Comparison of ENCODE assay signal across 1 fruit fly cellular context in genomic region chr3R:15129998-15130397, dm6.
TF ChIP-seq lines count a peak whose summit lies in the region.

No protein-coding gene starts in this region.

TF ChIP-seq in whole organism, embryonic, 481 proteins besides CTCF, POLR2A, EP300 and RAD21 (continued from another document):
- TF ChIP-seq eve (GFP tag; optimal IDR thresholded peaks at IDR 0.05; lab: Kevin White, UChicago) (no peak), wek (GFP tag; optimal IDR thresholded peaks at IDR 0.05; lab: Kevin White, UChicago) (no peak), CG2120 (GFP tag; optimal IDR thresholded peaks at IDR 0.05; lab: Kevin White, UChicago) (no peak), CG12104 (GFP tag; optimal IDR thresholded peaks at IDR 0.05; lab: Kevin White, UChicago) (no peak), amos (GFP tag; IDR thresholded peaks at IDR 0.05; lab: Robert Waterston, UW; ENCODE audit: partially characterized antibody) (no peak), MESR4 (GFP tag; optimal IDR thresholded peaks at IDR 0.05; lab: Kevin White, UChicago) (no peak), inv (GFP tag; IDR thresholded peaks at IDR 0.05; lab: Robert Waterston, UW; ENCODE audit: partially characterized antibody) (no peak), gt (GFP tag; IDR thresholded peaks at IDR 0.05; lab: Robert Waterston, UW) (no peak), ind (GFP tag; optimal IDR thresholded peaks at IDR 0.05; lab: Kevin White, UChicago) (no peak), ap (GFP tag; IDR thresholded peaks at IDR 0.05; lab: Robert Waterston, UW) (no peak), CG11696 (GFP tag; IDR thresholded peaks at IDR 0.05; lab: Robert Waterston, UW) (no peak), dpn (GFP tag; optimal IDR thresholded peaks at IDR 0.05; lab: Kevin White, UChicago) (no peak), CG6683 (GFP tag; optimal IDR thresholded peaks at IDR 0.05; lab: Kevin White, UChicago) (no peak), her (GFP tag; optimal IDR thresholded peaks at IDR 0.05; lab: Kevin White, UChicago) (no peak), tna (GFP tag; IDR thresholded peaks at IDR 0.05; lab: Robert Waterston, UW; ENCODE audit: partially characterized antibody) (no peak), CG9727 (GFP tag; optimal IDR thresholded peaks at IDR 0.05; lab: Kevin White, UChicago) (no peak), CG1792 (GFP tag; optimal IDR thresholded peaks at IDR 0.05; lab: Kevin White, UChicago) (no peak), CG6175 (GFP tag; IDR thresholded peaks at IDR 0.05; lab: Robert Waterston, UW) (0 out of 3 replicates have a peak, but pooled peaks have one; percentile 36), Bteb2 (GFP tag; optimal IDR thresholded peaks at IDR 0.05; lab: Kevin White, UChicago) (no peak), CG15011 (GFP tag; optimal IDR thresholded peaks at IDR 0.05; lab: Kevin White, UChicago) (no peak), nau (GFP tag; optimal IDR thresholded peaks at IDR 0.05; lab: Kevin White, UChicago) (no peak), Hmr (GFP tag; optimal IDR thresholded peaks at IDR 0.05; lab: Kevin White, UChicago) (no peak), ara (GFP tag; IDR thresholded peaks at IDR 0.05; lab: Robert Waterston, UW) (no peak), Asciz (GFP tag; optimal IDR thresholded peaks at IDR 0.05; lab: Kevin White, UChicago) (no peak), CG8388 (GFP tag; optimal IDR thresholded peaks at IDR 0.05; lab: Kevin White, UChicago) (no peak), bbx (GFP tag; IDR thresholded peaks at IDR 0.05; lab: Robert Waterston, UW; ENCODE audit: partially characterized antibody) (no peak), D (optimal IDR thresholded peaks at IDR 0.05; lab: Kevin White, UChicago) (no peak), D (GFP tag; optimal IDR thresholded peaks at IDR 0.05; lab: Kevin White, UChicago) (no peak), CG2875 (GFP tag; optimal IDR thresholded peaks at IDR 0.05; lab: Kevin White, UChicago) (no peak), CG8290 (GFP tag; optimal IDR thresholded peaks at IDR 0.05; lab: Kevin White, UChicago) (no peak), CG8290 (tag; optimal IDR thresholded peaks at IDR 0.05; lab: Kevin White, UChicago) (peak in 1 of 2 experiments; percentile 28), trh (GFP tag; optimal IDR thresholded peaks at IDR 0.05; lab: Kevin White, UChicago) (no peak), CG4854 (GFP tag; optimal IDR thresholded peaks at IDR 0.05; lab: Kevin White, UChicago) (no peak), Bdp1 (GFP tag; optimal IDR thresholded peaks at IDR 0.05; lab: Kevin White, UChicago) (no peak), sd (tag; optimal IDR thresholded peaks at IDR 0.05; lab: Kevin White, UChicago) (peak; percentile 67), Doc2 (GFP tag; IDR thresholded peaks at IDR 0.05; lab: Robert Waterston, UW) (no peak), Lpt (GFP tag; optimal IDR thresholded peaks at IDR 0.05; lab: Kevin White, UChicago) (no peak), Rx (GFP tag; IDR thresholded peaks at IDR 0.05; lab: Robert Waterston, UW) (no peak), lov (optimal IDR thresholded peaks at IDR 0.05; lab: Kevin White, UChicago) (no peak), lov (GFP tag; IDR thresholded peaks at IDR 0.05; lab: Robert Waterston, UW) (0 out of 3 replicates have a peak, but pooled peaks have one; percentile 41), CG10321 (GFP tag; IDR thresholded peaks at IDR 0.05; lab: Robert Waterston, UW) (no peak), crol (GFP tag; IDR thresholded peaks at IDR 0.05; lab: Robert Waterston, UW) (peak; percentile 48), ewg (GFP tag; optimal IDR thresholded peaks at IDR 0.05; lab: Kevin White, UChicago) (no peak), dmrt99B (tag; optimal IDR thresholded peaks at IDR 0.05; lab: Kevin White, UChicago) (no peak), CG9215 (GFP tag; IDR thresholded peaks at IDR 0.05; lab: Robert Waterston, UW) (no peak), rib (GFP tag; IDR thresholded peaks at IDR 0.05; lab: Robert Waterston, UW) (no peak), slou (GFP tag; optimal IDR thresholded peaks at IDR 0.05; lab: Kevin White, UChicago) (no peak), CG6254 (GFP tag; optimal IDR thresholded peaks at IDR 0.05; lab: Kevin White, UChicago) (no peak), C15 (GFP tag; IDR thresholded peaks at IDR 0.05; lab: Robert Waterston, UW) (no peak), cwo (GFP tag; optimal IDR thresholded peaks at IDR 0.05; lab: Kevin White, UChicago) (peak; percentile 12), sug (tag; optimal IDR thresholded peaks at IDR 0.05; lab: Kevin White, UChicago) (no peak), scrt (GFP tag; optimal IDR thresholded peaks at IDR 0.05; lab: Kevin White, UChicago) (peak; percentile 16), Ada2b (GFP tag; IDR thresholded peaks at IDR 0.05; lab: Robert Waterston, UW) (no peak), tap (tag; optimal IDR thresholded peaks at IDR 0.05; lab: Kevin White, UChicago) (no peak), CG14667 (GFP tag; IDR thresholded peaks at IDR 0.05; lab: Robert Waterston, UW) (no peak), Xbp1 (GFP tag; optimal IDR thresholded peaks at IDR 0.05; lab: Kevin White, UChicago) (no peak), fd64A (GFP tag; optimal IDR thresholded peaks at IDR 0.05; lab: Kevin White, UChicago) (no peak), Hand (GFP tag; optimal IDR thresholded peaks at IDR 0.05; lab: Kevin White, UChicago) (no peak), CG9797 (GFP tag; optimal IDR thresholded peaks at IDR 0.05; lab: Kevin White, UChicago) (no peak), ci (GFP tag; IDR thresholded peaks at IDR 0.05; lab: Robert Waterston, UW) (0 out of 3 replicates have a peak, but pooled peaks have one; percentile 26), CG3065 (GFP tag; optimal IDR thresholded peaks at IDR 0.05; lab: Kevin White, UChicago) (no peak), CG6813 (GFP tag; optimal IDR thresholded peaks at IDR 0.05; lab: Kevin White, UChicago) (no peak), esg (GFP tag; conservative IDR thresholded peaks at IDR 0.05; lab: Robert Waterston, UW) (no peak), CG1024 (GFP tag; IDR thresholded peaks at IDR 0.05; lab: Robert Waterston, UW) (no peak), CG3281 (GFP tag; optimal IDR thresholded peaks at IDR 0.05; lab: Kevin White, UChicago) (no peak), H2.0 (GFP tag; IDR thresholded peaks at IDR 0.05; lab: Robert Waterston, UW) (no peak), E2f2 (GFP tag; IDR thresholded peaks at IDR 0.05; lab: Robert Waterston, UW) (no peak), Sox100B (GFP tag; optimal IDR thresholded peaks at IDR 0.05; lab: Kevin White, UChicago) (no peak), CG10366 (GFP tag; IDR thresholded peaks at IDR 0.05; lab: Robert Waterston, UW) (no peak), gcm (GFP tag; optimal IDR thresholded peaks at IDR 0.05; lab: Kevin White, UChicago) (no peak), phol (tag; optimal IDR thresholded peaks at IDR 0.05; lab: Kevin White, UChicago) (no peak), onecut (GFP tag; IDR thresholded peaks at IDR 0.05; lab: Robert Waterston, UW) (no peak), ssp (GFP tag; IDR thresholded peaks at IDR 0.05; lab: Robert Waterston, UW) (no peak), CG9817 (tag; optimal IDR thresholded peaks at IDR 0.05; lab: Kevin White, UChicago) (no peak), CG10959 (GFP tag; IDR thresholded peaks at IDR 0.05; lab: Robert Waterston, UW) (no peak), CG1647 (GFP tag; optimal IDR thresholded peaks at IDR 0.05; lab: Kevin White, UChicago) (no peak), CG8478 (optimal IDR thresholded peaks at IDR 0.05; lab: Kevin White, UChicago) (no peak), tup (GFP tag; optimal IDR thresholded peaks at IDR 0.05; lab: Kevin White, UChicago) (no peak), bowl (GFP tag; IDR thresholded peaks at IDR 0.05; lab: Robert Waterston, UW) (0 out of 2 replicates have a peak, but pooled peaks have one; percentile 14), CG30431 (GFP tag; optimal IDR thresholded peaks at IDR 0.05; lab: Kevin White, UChicago) (no peak), zen2 (GFP tag; IDR thresholded peaks at IDR 0.05; lab: Robert Waterston, UW; ENCODE audit: partially characterized antibody) (no peak), fu2 (GFP tag; optimal IDR thresholded peaks at IDR 0.05; lab: Kevin White, UChicago) (no peak), CG34422 (GFP tag; IDR thresholded peaks at IDR 0.05; lab: Robert Waterston, UW) (no peak), ato (GFP tag; IDR thresholded peaks at IDR 0.05; lab: Robert Waterston, UW; ENCODE audit: partially characterized antibody) (no peak), Abd-B (GFP tag; optimal IDR thresholded peaks at IDR 0.05; lab: Kevin White, UChicago) (peak; percentile 7), CG11093 (GFP tag; IDR thresholded peaks at IDR 0.05; lab: Robert Waterston, UW) (no peak), vnd (GFP tag; IDR thresholded peaks at IDR 0.05; lab: Robert Waterston, UW; ENCODE audit: partially characterized antibody) (no peak), aop (GFP tag; IDR thresholded peaks at IDR 0.05; lab: Robert Waterston, UW) (no peak), Jarid2 (GFP tag; optimal IDR thresholded peaks at IDR 0.05; lab: Kevin White, UChicago) (no peak), Sry-δ (GFP tag; optimal IDR thresholded peaks at IDR 0.05; lab: Kevin White, UChicago) (no peak), NC2α (GFP tag; optimal IDR thresholded peaks at IDR 0.05; lab: Kevin White, UChicago) (no peak), CG10147 (GFP tag; optimal IDR thresholded peaks at IDR 0.05; lab: Kevin White, UChicago) (no peak), CG2129 (GFP tag; IDR thresholded peaks at IDR 0.05; lab: Robert Waterston, UW; ENCODE audit: partially characterized antibody) (no peak), CG12769 (tag; optimal IDR thresholded peaks at IDR 0.05; lab: Kevin White, UChicago) (peak; percentile 41), Doc3 (GFP tag; IDR thresholded peaks at IDR 0.05; lab: Robert Waterston, UW; ENCODE audit: partially characterized antibody) (no peak), kni (GFP tag; optimal IDR thresholded peaks at IDR 0.05; lab: Kevin White, UChicago) (no peak), pan (optimal IDR thresholded peaks at IDR 0.05; lab: Kevin White, UChicago) (no peak), pan (GFP tag; optimal IDR thresholded peaks at IDR 0.05 in 1 of 2, IDR thresholded peaks at IDR 0.05 in 1 of 2) (no peak), klu (GFP tag; IDR thresholded peaks at IDR 0.05; lab: Robert Waterston, UW) (no peak), CG11456 (GFP tag; IDR thresholded peaks at IDR 0.05; lab: Robert Waterston, UW) (no peak), CG4707 (GFP tag; optimal IDR thresholded peaks at IDR 0.05; lab: Kevin White, UChicago) (no peak), mam (GFP tag; optimal IDR thresholded peaks at IDR 0.05; lab: Kevin White, UChicago) (no peak), abd-A (tag; optimal IDR thresholded peaks at IDR 0.05; lab: Kevin White, UChicago) (peak; percentile 64), CG11695 (GFP tag; IDR thresholded peaks at IDR 0.05; lab: Robert Waterston, UW) (no peak), Fer3 (tag; optimal IDR thresholded peaks at IDR 0.05; lab: Kevin White, UChicago) (no peak), ATbp (GFP tag; optimal IDR thresholded peaks at IDR 0.05; lab: Kevin White, UChicago) (no peak), CG10543 (GFP tag; optimal IDR thresholded peaks at IDR 0.05; lab: Kevin White, UChicago) (no peak), CG14014 (GFP tag; IDR thresholded peaks at IDR 0.05; lab: Robert Waterston, UW) (no peak), Dref (GFP tag; IDR thresholded peaks at IDR 0.05; lab: Robert Waterston, UW) (no peak), chinmo (GFP tag; IDR thresholded peaks at IDR 0.05; lab: Robert Waterston, UW; ENCODE audit: partially characterized antibody) (0 out of 4 replicates have a peak, but pooled peaks have one; percentile 56), Aef1 (GFP tag; IDR thresholded peaks at IDR 0.05; lab: Robert Waterston, UW) (no peak), CG14965 (GFP tag; optimal IDR thresholded peaks at IDR 0.05; lab: Kevin White, UChicago; ENCODE audit: borderline replicate concordance) (no peak), B-H1 (GFP tag; IDR thresholded peaks at IDR 0.05; lab: Robert Waterston, UW) (no peak), CG14050 (GFP tag; IDR thresholded peaks at IDR 0.05; lab: Robert Waterston, UW) (no peak)
TF ChIP-seq in whole organism, embryonic: peak in this region for 18.
